Fruit fly (Drosophila melanogaster) whole organism, embryonic: ENCODE results near the gene CG10348.

Experiments used
- Bgb ChIP-seq: fragments of 200-800 bp; sonication (Bioruptor generic); IDR thresholded peaks from 2 replicates; pipeline ENCODE4 v1.3.6; 2022; ENCODE audit warnings: missing biosample characterization, missing genetic modification characterization; ENCODE audit not compliant: partially characterized antibody
- Bteb2 ChIP-seq: fragments of 200-800 bp; sonication (Bioruptor generic); optimal IDR thresholded peaks from 2 replicates; lab custom pipeline; 2016; ENCODE audit warnings: missing biosample characterization, missing genetic modification characterization
- CG10209 ChIP-seq: fragments of 200-800 bp; sonication (Bioruptor generic); optimal IDR thresholded peaks from 3 replicates; lab custom pipeline; 2017; ENCODE audit warnings: missing biosample characterization, mild to moderate bottlenecking, missing genetic modification characterization, missing genetic modification reagents
- CG12659 ChIP-seq: fragments of 200-800 bp; sonication (Bioruptor generic); optimal IDR thresholded peaks from 3 replicates; lab custom pipeline; 2017; ENCODE audit warnings: mild to moderate bottlenecking, missing biosample characterization, missing genetic modification reagents, missing genetic modification characterization
- CG13287 ChIP-seq: fragments of 200-800 bp; sonication (Bioruptor generic); IDR thresholded peaks from 2 replicates; pipeline ENCODE4 v1.3.6; 2022; ENCODE audit warnings: missing biosample characterization, missing genetic modification characterization; ENCODE audit not compliant: partially characterized antibody
- CG13894 ChIP-seq: fragments of 200-800 bp; sonication (Bioruptor generic); optimal IDR thresholded peaks from 3 replicates; lab custom pipeline; 2018; ENCODE audit warnings: missing biosample characterization, mild to moderate bottlenecking, missing genetic modification characterization, moderate library complexity
- CG17385 ChIP-seq: fragments of 200-800 bp; sonication (Bioruptor generic); optimal IDR thresholded peaks from 3 replicates; lab custom pipeline; 2018; ENCODE audit warnings: missing biosample characterization, mild to moderate bottlenecking, missing genetic modification characterization
- CG2199 ChIP-seq: fragments of 200-800 bp; sonication (Bioruptor generic); IDR thresholded peaks from 3 replicates; pipeline ENCODE4 v1.3.6; 2022; ENCODE audit warnings: missing biosample characterization, missing genetic modification characterization
- CG30431 ChIP-seq: fragments of 200-800 bp; sonication (Bioruptor generic); optimal IDR thresholded peaks from 2 replicates; lab custom pipeline; 2017; ENCODE audit warnings: missing biosample characterization, missing genetic modification characterization
- CG32532 ChIP-seq: fragments of 200-800 bp; sonication (Bioruptor generic); IDR thresholded peaks from 2 replicates; pipeline ENCODE4 v1.3.6; 2022; ENCODE audit warnings: missing biosample characterization, missing genetic modification characterization
- CG32767 ChIP-seq: fragments of 200-800 bp; sonication (Bioruptor generic); IDR thresholded peaks from 2 replicates; pipeline ENCODE4 v1.3.6; 2022; ENCODE audit warnings: missing biosample characterization, missing genetic modification characterization
- CG4617 ChIP-seq: fragments of 200-800 bp; sonication (Bioruptor generic); optimal IDR thresholded peaks from 3 replicates; lab custom pipeline; 2016; ENCODE audit warnings: missing biosample characterization, missing genetic modification characterization, borderline replicate concordance
- CG7963 ChIP-seq: fragments of 200-800 bp; sonication (Bioruptor generic); IDR thresholded peaks from 3 replicates; pipeline ENCODE4 v1.3.6; 2022; ENCODE audit warnings: missing biosample characterization, missing genetic modification characterization; ENCODE audit not compliant: partially characterized antibody
- CG8290 ChIP-seq, 3 experiments: fragments of 200-800 bp; sonication (Bioruptor generic); optimal IDR thresholded peaks; 2 replicates each; lab custom pipeline; 2016 to 2019; ENCODE audit warnings: missing biosample characterization in 3 of 3, missing genetic modification characterization in 3 of 3, mild to moderate bottlenecking in 2 of 3, moderate library complexity in 1 of 3
- D ChIP-seq, 2 experiments: fragments of 200-800 bp in 1 of 2; fragments of >200 bp in 1 of 2; sonication (Bioruptor generic) in 1 of 2; optimal IDR thresholded peaks; 2 replicates in 1 of 2; 3 replicates in 1 of 2; lab custom pipeline; 2017; ENCODE audit warnings: mild to moderate bottlenecking in 1 of 2, missing biosample characterization in 1 of 2, missing genetic modification characterization in 1 of 2, missing genetic modification reagents in 1 of 2
- Dad ChIP-seq: fragments of 200-800 bp; sonication (Bioruptor generic); optimal IDR thresholded peaks from 3 replicates; lab custom pipeline; 2016; ENCODE audit warnings: missing biosample characterization, missing genetic modification characterization
- Dll ChIP-seq: fragments of 200-800 bp; sonication (Bioruptor generic); IDR thresholded peaks from 4 replicates; pipeline ENCODE4 v1.3.6; 2022; ENCODE audit warnings: missing biosample characterization, missing genetic modification characterization; ENCODE audit not compliant: partially characterized antibody
- E2f1 ChIP-seq: fragments of 200-800 bp; sonication (Bioruptor generic); IDR thresholded peaks from 2 replicates; pipeline ENCODE4 v1.3.6; 2022; ENCODE audit warnings: missing biosample characterization, missing genetic modification characterization
- Gug ChIP-seq: fragments of 200-800 bp; sonication (Bioruptor generic); IDR thresholded peaks from 4 replicates; pipeline ENCODE4 v1.3.6; 2022; ENCODE audit warnings: missing biosample characterization, missing genetic modification characterization
- MESR4 ChIP-seq: fragments of 200-800 bp; sonication (Bioruptor generic); optimal IDR thresholded peaks from 2 replicates; lab custom pipeline; 2018; ENCODE audit warnings: missing biosample characterization, mild to moderate bottlenecking, missing genetic modification characterization, moderate library complexity
- Mrtf ChIP-seq: fragments of 200-800 bp; sonication (Bioruptor generic); IDR thresholded peaks from 3 replicates; pipeline ENCODE4 v1.3.6; 2022; ENCODE audit warnings: missing biosample characterization, missing genetic modification characterization
- Nf-YB ChIP-seq: fragments of 200-800 bp; sonication (Bioruptor generic); optimal IDR thresholded peaks from 3 replicates; lab custom pipeline; 2019; ENCODE audit warnings: missing biosample characterization, mild to moderate bottlenecking, missing genetic modification characterization, moderate library complexity
- Poxn ChIP-seq: fragments of 200-800 bp; sonication (Bioruptor generic); IDR thresholded peaks from 2 replicates; pipeline ENCODE4 v1.3.6; 2022; ENCODE audit warnings: missing biosample characterization, missing genetic modification characterization
- Rfx ChIP-seq: fragments of 200-800 bp; sonication (Bioruptor generic); IDR thresholded peaks from 2 replicates; pipeline ENCODE4 v1.3.6; 2022; ENCODE audit warnings: missing biosample characterization, missing genetic modification characterization
- Scr ChIP-seq: fragments of 200-800 bp; sonication (Bioruptor generic); IDR thresholded peaks from 2 replicates; pipeline ENCODE4 v1.3.6; 2022; ENCODE audit warnings: missing biosample characterization, missing genetic modification characterization; ENCODE audit not compliant: partially characterized antibody
- Side ChIP-seq: fragments of 200-800 bp; sonication (Bioruptor generic); optimal IDR thresholded peaks from 2 replicates; lab custom pipeline; 2016; ENCODE audit warnings: missing biosample characterization, missing genetic modification characterization
- Sox100B ChIP-seq: fragments of 200-800 bp; sonication (Bioruptor generic); optimal IDR thresholded peaks from 3 replicates; lab custom pipeline; 2018; ENCODE audit warnings: missing biosample characterization, mild to moderate bottlenecking, missing genetic modification characterization
- Sry-δ ChIP-seq: fragments of 200-800 bp; sonication (Bioruptor generic); optimal IDR thresholded peaks from 2 replicates; lab custom pipeline; 2016; ENCODE audit warnings: missing biosample characterization, missing genetic modification characterization
- ab ChIP-seq: fragments of 200-800 bp; sonication (Bioruptor generic); optimal IDR thresholded peaks from 2 replicates; lab custom pipeline; 2016; ENCODE audit warnings: missing biosample characterization, missing genetic modification characterization
- ap ChIP-seq: fragments of 200-800 bp; sonication (Bioruptor generic); IDR thresholded peaks from 2 replicates; pipeline ENCODE4 v1.3.6; 2022; ENCODE audit warnings: missing biosample characterization, missing genetic modification characterization
- az2 ChIP-seq: fragments of 200-800 bp; sonication (Bioruptor generic); optimal IDR thresholded peaks from 3 replicates; lab custom pipeline; 2016; ENCODE audit warnings: missing biosample characterization, missing genetic modification characterization
- dmrt99B ChIP-seq: fragments of 200-800 bp; sonication (Bioruptor generic); optimal IDR thresholded peaks from 2 replicates; lab custom pipeline; 2018; ENCODE audit warnings: missing biosample characterization, mild to moderate bottlenecking, missing genetic modification characterization, moderate library complexity
- eyg ChIP-seq: fragments of 200-800 bp; sonication (Bioruptor generic); optimal IDR thresholded peaks from 3 replicates; lab custom pipeline; 2016; ENCODE audit warnings: missing biosample characterization, missing genetic modification characterization
- fu2 ChIP-seq: fragments of 200-800 bp; sonication (Bioruptor generic); optimal IDR thresholded peaks from 2 replicates; lab custom pipeline; 2016; ENCODE audit warnings: missing biosample characterization, missing genetic modification characterization
- hb ChIP-seq: fragments of 200-800 bp; sonication (Bioruptor generic); IDR thresholded peaks from 3 replicates; pipeline ENCODE4 v1.3.6; 2022; ENCODE audit warnings: missing biosample characterization, missing genetic modification characterization; ENCODE audit not compliant: partially characterized antibody
- jumu ChIP-seq: fragments of 200-800 bp; sonication (Bioruptor generic); optimal IDR thresholded peaks from 3 replicates; lab custom pipeline; 2016; ENCODE audit warnings: missing biosample characterization, missing genetic modification characterization
- ken ChIP-seq: fragments of 200-800 bp; sonication (Bioruptor generic); IDR thresholded peaks from 3 replicates; pipeline ENCODE4 v1.3.6; 2022; ENCODE audit warnings: missing biosample characterization, missing genetic modification characterization
- luna ChIP-seq: fragments of 200-800 bp; sonication (Bioruptor generic); optimal IDR thresholded peaks from 2 replicates; lab custom pipeline; 2016; ENCODE audit warnings: missing biosample characterization, missing genetic modification characterization
- phol ChIP-seq: fragments of 200-800 bp; sonication (Bioruptor generic); optimal IDR thresholded peaks from 3 replicates; lab custom pipeline; 2018; ENCODE audit warnings: missing biosample characterization, mild to moderate bottlenecking, missing genetic modification characterization, moderate library complexity
- scrt ChIP-seq: fragments of 200-800 bp; sonication (Bioruptor generic); optimal IDR thresholded peaks from 2 replicates; lab custom pipeline; 2018; ENCODE audit warnings: missing biosample characterization, mild to moderate bottlenecking, missing genetic modification characterization, moderate library complexity
- slp2 ChIP-seq: fragments of 200-800 bp; sonication (Bioruptor generic); optimal IDR thresholded peaks from 2 replicates; lab custom pipeline; 2016; ENCODE audit warnings: missing biosample characterization, missing genetic modification characterization
- sna ChIP-seq: fragments of 200-800 bp; sonication (Bioruptor generic); IDR thresholded peaks from 2 replicates; pipeline ENCODE4 v1.3.6; 2022; ENCODE audit warnings: missing biosample characterization, missing genetic modification characterization; ENCODE audit not compliant: partially characterized antibody
- tin ChIP-seq: fragments of 200-800 bp; sonication (Bioruptor generic); optimal IDR thresholded peaks from 3 replicates; lab custom pipeline; 2016; ENCODE audit warnings: missing biosample characterization, missing genetic modification characterization
- tup ChIP-seq: fragments of 200-800 bp; sonication (Bioruptor generic); optimal IDR thresholded peaks from 2 replicates; lab custom pipeline; 2016; ENCODE audit warnings: missing biosample characterization, mild to moderate bottlenecking, missing genetic modification characterization, moderate library complexity
- twi ChIP-seq: fragments of 200-800 bp; optimal IDR thresholded peaks from 2 replicates; lab custom pipeline; 2019; ENCODE audit warnings: missing biosample characterization, mild to moderate bottlenecking, missing genetic modification characterization, moderate library complexity
- unc-4 ChIP-seq: fragments of 200-800 bp; sonication (Bioruptor generic); IDR thresholded peaks from 2 replicates; pipeline ENCODE4 v1.3.6; 2022; ENCODE audit warnings: missing biosample characterization, missing genetic modification characterization; ENCODE audit not compliant: partially characterized antibody
- vnd ChIP-seq: fragments of 200-800 bp; sonication (Bioruptor generic); IDR thresholded peaks from 3 replicates; pipeline ENCODE4 v1.3.6; 2022; ENCODE audit warnings: missing biosample characterization, missing genetic modification characterization; ENCODE audit not compliant: partially characterized antibody
- vvl ChIP-seq: fragments of 200-800 bp; sonication (Bioruptor generic); IDR thresholded peaks from 2 replicates; pipeline ENCODE4 v1.3.6; 2022; ENCODE audit warnings: missing biosample characterization, missing genetic modification characterization
- zfh1 ChIP-seq: fragments of 200-800 bp; sonication (Bioruptor generic); IDR thresholded peaks from 3 replicates; pipeline ENCODE4 v1.3.6; 2022; ENCODE audit warnings: missing biosample characterization, missing genetic modification characterization

Gene CG10348

DNA sequence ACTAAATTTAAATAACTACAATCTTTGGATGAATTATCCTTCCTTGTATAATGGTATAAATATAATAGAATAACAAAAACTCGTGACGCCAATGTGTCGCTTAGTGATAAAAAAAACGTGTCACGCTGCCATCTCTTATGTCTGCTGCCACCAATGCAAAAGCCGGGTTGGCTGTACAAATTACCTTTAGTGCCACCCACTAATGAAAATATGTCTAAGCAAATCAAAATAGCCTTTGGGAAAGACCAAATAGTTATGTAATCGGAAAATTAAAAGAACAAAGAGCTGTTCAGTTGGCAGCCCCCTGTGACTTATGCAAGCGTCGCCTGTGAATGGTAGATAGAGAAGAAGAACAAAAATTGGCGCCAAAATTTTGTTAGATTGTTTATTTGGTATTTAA, 42.9 kb downstream of the CG10348 start, which contains the start of gene CG10336 (continued):
- TF ChIP-seq Bteb2 (GFP tag; lab: Kevin White, UChicago) (no peak), jumu (no peak), CG32532 (GFP tag; lab: Robert Waterston, UW) (0 out of 2 replicates have a peak, but pooled peaks have one; percentile 12), Sox100B (GFP tag; lab: Kevin White, UChicago) (no peak), CG12659 (GFP tag; lab: Kevin White, UChicago) (no peak), tup (GFP tag; lab: Kevin White, UChicago) (no peak), vvl (peak; percentile 48), ken (no peak), CG32767 (GFP tag; lab: Robert Waterston, UW) (no peak), hb (GFP tag; lab: Robert Waterston, UW) (no peak), az2 (GFP tag; lab: Kevin White, UChicago) (no peak), E2f1 (peak; percentile 93), CG13287 (GFP tag; lab: Robert Waterston, UW) (peak; percentile 60), CG30431 (no peak), unc-4 (peak; percentile 39; the same call in 1 of the 2 replicates), CG2199 (no peak), Poxn (GFP tag; lab: Robert Waterston, UW) (no peak), CG17385 (GFP tag; lab: Kevin White, UChicago) (peak; percentile 99), phol (tag; lab: Kevin White, UChicago) (peak; percentile 50), ap (no peak), Side (GFP tag; lab: Kevin White, UChicago) (no peak), vnd (GFP tag; lab: Robert Waterston, UW) (no peak; the same call in 2 of the 3 replicates), Gug (GFP tag; lab: Robert Waterston, UW) (no peak), sna (GFP tag; lab: Robert Waterston, UW) (peak; percentile 38), Scr (GFP tag; lab: Robert Waterston, UW) (peak; percentile 61), Rfx (GFP tag; lab: Robert Waterston, UW) (peak; percentile 18; the same call in 1 of the 2 replicates), fu2 (no peak), ab (no peak), slp2 (GFP tag; lab: Kevin White, UChicago) (no peak), Dad (no peak), Mrtf (GFP tag; lab: Robert Waterston, UW) (no peak), scrt (no peak), CG13894 (tag; lab: Kevin White, UChicago) (no peak), dmrt99B (no peak), CG8290 (GFP tag; optimal IDR thresholded peaks at IDR 0.05; lab: Kevin White, UChicago) (no peak), CG8290 (tag; optimal IDR thresholded peaks at IDR 0.05; lab: Kevin White, UChicago) (peak in 1 of 2 experiments; percentile 1), CG7963 (GFP tag; lab: Robert Waterston, UW) (0 out of 3 replicates have a peak, but pooled peaks have one; percentile 30), Sry-δ (GFP tag; lab: Kevin White, UChicago) (no peak), CG4617 (peak; percentile 29), Nf-YB (GFP tag; lab: Kevin White, UChicago) (peak; percentile 2), D (optimal IDR thresholded peaks at IDR 0.05; lab: Kevin White, UChicago) (no peak), D (GFP tag; optimal IDR thresholded peaks at IDR 0.05; lab: Kevin White, UChicago) (no peak), twi (tag; lab: Kevin White, UChicago) (no peak), tin (no peak), Dll (peak; percentile 75), zfh1 (GFP tag; lab: Robert Waterston, UW) (no peak), luna (no peak), eyg (no peak), MESR4 (GFP tag; lab: Kevin White, UChicago) (peak; percentile 64), CG10209 (GFP tag; lab: Kevin White, UChicago) (no peak), Bgb (peak; percentile 19; the same call in 1 of the 2 replicates)
